Worm (Caenorhabditis elegans) whole organism, L2 larva: ENCODE measurements around the gene Y55F3AR.2.

Experiments used
- C34F6.9 ChIP-seq: fragments of 150-350 bp; optimal IDR thresholded peaks from 2 replicates; lab custom pipeline; 2014; ENCODE audit warnings: missing biosample characterization, missing genetic modification characterization
- F13H6.1 ChIP-seq: sonication (generic microtip); optimal IDR thresholded peaks from 2 replicates; lab custom pipeline; 2016; ENCODE audit warnings: missing genetic modification characterization, missing compliant biosample characterization
- R02D3.7 ChIP-seq: fragments of 150-350 bp; optimal IDR thresholded peaks from 2 replicates; lab custom pipeline; 2014; ENCODE audit warnings: missing biosample characterization, missing genetic modification characterization
- Y55F3AM.14 ChIP-seq: fragments of 200-800 bp; sonication (Bioruptor generic); optimal IDR thresholded peaks from 2 replicates; lab custom pipeline; 2018; ENCODE audit warnings: mild to moderate bottlenecking, missing genetic modification characterization, missing compliant biosample characterization
- ZK546.5 ChIP-seq: sonication (generic microtip); optimal IDR thresholded peaks from 2 replicates; lab custom pipeline; 2017; ENCODE audit warnings: missing biosample characterization, missing genetic modification characterization
- aly-2 ChIP-seq: fragments of 150-350 bp; optimal IDR thresholded peaks from 2 replicates; lab custom pipeline; 2014; ENCODE audit warnings: missing biosample characterization, missing genetic modification characterization
- blmp-1 ChIP-seq: sonication (generic microtip); optimal IDR thresholded peaks from 2 replicates; lab custom pipeline; 2017; ENCODE audit warnings: missing genetic modification characterization, mild to moderate bottlenecking, missing compliant biosample characterization, antibody characterized with exemption, moderate library complexity; ENCODE audit not compliant: insufficient read depth
- ceh-16 ChIP-seq: fragments of 150-350 bp; optimal IDR thresholded peaks from 2 replicates; lab custom pipeline; 2014; ENCODE audit warnings: missing biosample characterization, missing genetic modification characterization
- ceh-82 ChIP-seq: fragments of 150-350 bp; optimal IDR thresholded peaks from 2 replicates; lab custom pipeline; 2014; ENCODE audit warnings: missing biosample characterization, missing genetic modification characterization
- dmd-4 ChIP-seq: sonication (generic microtip); optimal IDR thresholded peaks from 2 replicates; lab custom pipeline; 2017; ENCODE audit warnings: missing biosample characterization, missing genetic modification characterization
- egl-27 ChIP-seq: sonication (generic microtip); optimal IDR thresholded peaks from 3 replicates; lab custom pipeline; 2017; ENCODE audit warnings: missing biosample characterization, missing genetic modification reagents, missing genetic modification characterization
- elt-3 ChIP-seq: sonication (generic microtip); optimal IDR thresholded peaks from 2 replicates; lab custom pipeline; 2017; ENCODE audit warnings: missing biosample characterization, missing genetic modification characterization
- lin-11 ChIP-seq: fragments of 150-350 bp; sonication (generic microtip); optimal IDR thresholded peaks from 2 replicates; lab custom pipeline; 2014; ENCODE audit warnings: missing biosample characterization, missing genetic modification characterization, inconsistent platforms, mixed read lengths
- lin-13 ChIP-seq: fragments of 150-350 bp; optimal IDR thresholded peaks from 2 replicates; lab custom pipeline; 2014; ENCODE audit warnings: missing biosample characterization, missing genetic modification reagents, missing genetic modification characterization
- lin-39 ChIP-seq: fragments of 150-350 bp; optimal IDR thresholded peaks from 2 replicates; lab custom pipeline; 2014; ENCODE audit warnings: missing biosample characterization, missing genetic modification reagents, missing genetic modification characterization
- lsy-2 ChIP-seq, 2 experiments: fragments of 150-350 bp in 1 of 2; sonication (generic microtip) in 1 of 2; optimal IDR thresholded peaks; 2 replicates each; lab custom pipeline; 2014 to 2017; ENCODE audit warnings: missing biosample characterization in 2 of 2, missing genetic modification characterization in 2 of 2
- mbf-1 ChIP-seq: sonication (generic microtip); optimal IDR thresholded peaks from 2 replicates; lab custom pipeline; 2017; ENCODE audit warnings: missing biosample characterization, missing genetic modification characterization
- mdl-1 ChIP-seq, 2 experiments: fragments of 150-350 bp in 1 of 2; sonication (generic microtip) in 1 of 2; optimal IDR thresholded peaks; 2 replicates each; lab custom pipeline; 2017; ENCODE audit warnings: missing biosample characterization in 2 of 2, missing genetic modification characterization in 2 of 2
- nhr-10 ChIP-seq: sonication (generic microtip); optimal IDR thresholded peaks from 2 replicates; lab custom pipeline; 2017; ENCODE audit warnings: missing biosample characterization, missing genetic modification characterization
- nhr-12 ChIP-seq: fragments of 150-350 bp; optimal IDR thresholded peaks from 2 replicates; lab custom pipeline; 2014; ENCODE audit warnings: missing biosample characterization, missing genetic modification characterization
- nhr-129 ChIP-seq: fragments of 150-350 bp; optimal IDR thresholded peaks from 2 replicates; lab custom pipeline; 2014; ENCODE audit warnings: missing biosample characterization, missing genetic modification characterization
- nhr-23 ChIP-seq: fragments of 150-350 bp; optimal IDR thresholded peaks from 2 replicates; lab custom pipeline; 2014; ENCODE audit warnings: missing biosample characterization, missing genetic modification reagents, missing genetic modification characterization
- nhr-237 ChIP-seq: fragments of 150-350 bp; optimal IDR thresholded peaks from 2 replicates; lab custom pipeline; 2014; ENCODE audit warnings: missing biosample characterization, missing genetic modification characterization
- nhr-25 ChIP-seq: fragments of 150-350 bp; sonication (generic microtip); optimal IDR thresholded peaks from 3 replicates; lab custom pipeline; 2014; ENCODE audit warnings: missing biosample characterization, missing genetic modification characterization
- nhr-6 ChIP-seq: fragments of 150-350 bp; optimal IDR thresholded peaks from 2 replicates; lab custom pipeline; 2014; ENCODE audit warnings: missing biosample characterization, missing genetic modification characterization
- nhr-77 ChIP-seq: fragments of 150-350 bp; optimal IDR thresholded peaks from 2 replicates; lab custom pipeline; 2014; ENCODE audit warnings: missing biosample characterization, missing genetic modification characterization
- skn-1 ChIP-seq: sonication (generic microtip); optimal IDR thresholded peaks from 2 replicates; lab custom pipeline; 2017; ENCODE audit warnings: missing biosample characterization, missing genetic modification characterization
- sma-3 ChIP-seq: sonication (generic microtip); optimal IDR thresholded peaks from 2 replicates; lab custom pipeline; 2016; ENCODE audit warnings: missing genetic modification reagents, missing genetic modification characterization, missing compliant biosample characterization
- sma-9 ChIP-seq, 2 experiments: fragments of 150-350 bp in 1 of 2; sonication (generic microtip) in 1 of 2; optimal IDR thresholded peaks; 2 replicates each; lab custom pipeline; 2014 to 2016; ENCODE audit warnings: missing genetic modification characterization in 2 of 2, mild to moderate bottlenecking in 1 of 2, missing biosample characterization in 1 of 2, missing compliant biosample characterization in 1 of 2, missing genetic modification reagents in 1 of 2, moderate library complexity in 1 of 2
- snpc-4 ChIP-seq: fragments of 150-350 bp; optimal IDR thresholded peaks from 2 replicates; lab custom pipeline; 2014; ENCODE audit warnings: missing biosample characterization, missing genetic modification characterization
- unc-39 ChIP-seq: fragments of 150-350 bp; optimal IDR thresholded peaks from 2 replicates; lab custom pipeline; 2014; ENCODE audit warnings: missing biosample characterization, missing genetic modification characterization
- unc-62 ChIP-seq: fragments of 150-350 bp; optimal IDR thresholded peaks from 2 replicates; lab custom pipeline; 2014; ENCODE audit warnings: missing biosample characterization, missing genetic modification reagents, missing genetic modification characterization
- zag-1 ChIP-seq: fragments of 150-350 bp; optimal IDR thresholded peaks from 2 replicates; lab custom pipeline; 2014; ENCODE audit warnings: missing biosample characterization, missing genetic modification characterization
- ztf-11 ChIP-seq: sonication (generic microtip); optimal IDR thresholded peaks from 2 replicates; lab custom pipeline; 2017; ENCODE audit warnings: missing biosample characterization, missing genetic modification characterization
- ztf-4 ChIP-seq: fragments of 150-350 bp; optimal IDR thresholded peaks from 2 replicates; lab custom pipeline; 2014; ENCODE audit warnings: missing biosample characterization, missing genetic modification characterization

Gene Y55F3AR.2

DNA sequence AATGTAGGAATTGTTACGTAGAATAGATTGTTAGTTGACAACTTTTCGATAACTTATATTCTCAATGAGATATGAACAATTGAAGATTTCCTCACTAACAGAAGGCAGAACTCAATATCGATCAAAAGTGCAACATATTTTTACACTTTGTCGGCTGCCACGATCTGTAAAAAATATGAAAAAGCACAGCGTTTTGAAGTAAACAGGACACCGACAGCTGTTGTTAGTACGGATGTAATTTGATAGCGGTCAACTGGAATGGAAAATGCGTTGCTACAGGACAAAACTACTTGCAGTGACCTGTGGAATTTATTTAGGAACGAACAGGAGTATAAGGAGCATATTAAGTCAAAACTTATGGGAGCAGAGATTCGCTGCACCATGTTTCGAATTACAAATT lies 11.7 kb downstream of the Y55F3AR.2 start:
- TF ChIP-seq nhr-25 (tag; lab: Kevin White, UChicago) (no peak), blmp-1 (no peak), ztf-4 (tag; lab: Kevin White, UChicago) (no peak), mbf-1 (tag; lab: Kevin White, UChicago) (no peak), dmd-4 (no peak), F13H6.1 (tag; lab: Kevin White, UChicago) (peak; percentile 52), ceh-82 (tag; lab: Kevin White, UChicago) (no peak)

DNA sequence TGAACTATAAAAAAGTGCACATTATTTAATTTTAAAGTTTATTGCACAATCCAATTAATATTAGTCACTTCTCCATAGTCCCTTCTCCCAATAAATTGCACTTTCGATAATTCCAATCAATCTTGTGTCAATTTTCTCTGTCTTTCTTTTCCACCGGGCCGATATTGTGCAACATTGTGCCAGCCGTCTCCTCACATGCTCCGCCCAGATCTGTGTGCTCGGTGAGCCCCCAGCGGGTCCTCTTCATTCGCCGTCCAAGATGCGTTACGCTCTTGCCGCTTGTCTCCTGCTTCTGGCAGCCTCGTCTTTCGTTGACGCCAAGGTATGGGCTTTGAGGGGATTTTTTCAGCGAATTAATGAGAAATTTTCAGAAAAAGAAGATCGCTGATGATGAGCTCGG lies 12.8 kb downstream of the Y55F3AR.2 start, which contains the start of gene ost-1:
ost-1 (plus strand) TSS at position 207 of the 400 bp plus-strand sequence.
- TF ChIP-seq mdl-1 (tag; optimal IDR thresholded peaks at IDR 0.05; lab: Kevin White, UChicago) (no peak), nhr-12 (no peak), lin-13 (GFP tag; lab: Kevin White, UChicago) (no peak), ZK546.5 (tag; lab: Kevin White, UChicago) (no peak), snpc-4 (no peak), nhr-6 (tag; lab: Kevin White, UChicago) (no peak), nhr-10 (tag; lab: Kevin White, UChicago) (no peak), elt-3 (no peak), nhr-25 (tag; lab: Kevin White, UChicago) (no peak), ztf-11 (no peak), F13H6.1 (tag; lab: Kevin White, UChicago) (peak; percentile 31), lin-11 (tag; lab: Kevin White, UChicago) (no peak), sma-9 (GFP tag; optimal IDR thresholded peaks at IDR 0.05; lab: Kevin White, UChicago) (peak; percentile 3), sma-9 (tag; optimal IDR thresholded peaks at IDR 0.05; lab: Kevin White, UChicago) (no peak), skn-1 (tag; lab: Kevin White, UChicago) (no peak), sma-3 (no peak), ztf-4 (tag; lab: Kevin White, UChicago) (no peak), zag-1 (tag; lab: Kevin White, UChicago) (no peak), lin-39 (tag; lab: Kevin White, UChicago) (no peak), nhr-77 (no peak), nhr-129 (tag; lab: Kevin White, UChicago) (peak; percentile 35), R02D3.7 (tag; lab: Kevin White, UChicago) (no peak)
- TF ChIP-seq, all 48 proteins: peak for 3

DNA sequence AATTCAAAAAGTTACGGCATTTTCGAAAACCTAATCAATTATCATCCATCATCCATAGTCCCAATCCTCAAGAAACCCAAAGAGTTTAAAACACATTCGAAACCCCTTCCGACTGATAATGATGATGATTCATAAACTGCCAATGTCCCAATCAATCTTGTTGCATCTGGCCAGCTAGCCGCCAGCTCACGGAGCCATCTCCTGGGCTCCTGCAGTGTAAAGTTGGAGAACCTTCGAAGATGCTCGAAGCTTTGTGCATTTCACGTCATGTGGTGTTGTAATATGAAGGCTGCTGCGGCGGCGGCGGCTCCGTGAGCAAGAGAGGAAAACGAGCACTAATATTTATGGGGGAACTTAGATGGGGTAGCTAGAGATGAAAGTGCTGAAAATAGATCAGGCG lies 13.7 kb downstream of the Y55F3AR.2 start:
- TF ChIP-seq egl-27 (tag; lab: Kevin White, UChicago) (no peak), nhr-23 (tag; lab: Kevin White, UChicago) (no peak), ceh-82 (tag; lab: Kevin White, UChicago) (no peak), nhr-129 (tag; lab: Kevin White, UChicago) (peak; percentile 66), lsy-2 (tag; optimal IDR thresholded peaks at IDR 0.05; lab: Kevin White, UChicago) (peak in 1 of 2 experiments; percentile 23), F13H6.1 (tag; lab: Kevin White, UChicago) (peak; percentile 82), ceh-16 (tag; lab: Kevin White, UChicago) (no peak), unc-62 (GFP tag; lab: Kevin White, UChicago) (no peak), ztf-4 (tag; lab: Kevin White, UChicago) (peak; percentile 40), Y55F3AM.14 (GFP tag; lab: Kevin White, UChicago) (no peak), aly-2 (tag; lab: Kevin White, UChicago) (no peak), sma-9 (GFP tag; optimal IDR thresholded peaks at IDR 0.05; lab: Kevin White, UChicago) (peak; percentile 52), sma-9 (tag; optimal IDR thresholded peaks at IDR 0.05; lab: Kevin White, UChicago) (no peak), mdl-1 (tag; optimal IDR thresholded peaks at IDR 0.05; lab: Kevin White, UChicago) (no peak), ZK546.5 (tag; lab: Kevin White, UChicago) (no peak), sma-3 (no peak), unc-39 (tag; lab: Kevin White, UChicago) (no peak), nhr-237 (no peak), ztf-11 (no peak), nhr-10 (tag; lab: Kevin White, UChicago) (no peak)
- TF ChIP-seq, all 48 proteins: peak for 5

DNA sequence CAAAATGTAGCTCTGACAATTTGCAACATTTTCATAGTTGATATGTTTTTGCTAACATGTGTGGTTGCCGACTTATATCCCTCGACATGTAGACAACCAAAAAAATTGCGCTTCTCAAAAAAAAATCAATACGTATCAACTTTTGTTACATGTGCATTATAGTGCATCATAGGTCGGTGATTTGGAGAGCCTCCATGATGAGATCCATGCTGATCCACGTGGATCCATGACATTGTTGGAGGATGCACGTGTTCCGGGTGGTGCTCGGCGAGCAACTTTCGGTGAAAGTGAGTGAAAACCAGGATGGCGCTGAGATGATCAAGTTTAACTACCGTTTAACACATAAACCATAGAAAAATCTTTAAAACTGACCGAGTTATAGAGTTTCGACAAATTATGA lies 16.7 kb downstream of the Y55F3AR.2 start:
- peak; percentile 20 for TF ChIP-seq F13H6.1 (tag; lab: Kevin White, UChicago)
- no peak for TF ChIP-seq C34F6.9
